Worm (Caenorhabditis elegans): ENCODE results near the gene F58D12.1.
"Not testable (repeated sequence)": the region's sequence is repeated elsewhere in the genome, so short reads cannot be mapped to it uniquely, and the experiment has no call there.

The F58D12.1 gene

DNA sequence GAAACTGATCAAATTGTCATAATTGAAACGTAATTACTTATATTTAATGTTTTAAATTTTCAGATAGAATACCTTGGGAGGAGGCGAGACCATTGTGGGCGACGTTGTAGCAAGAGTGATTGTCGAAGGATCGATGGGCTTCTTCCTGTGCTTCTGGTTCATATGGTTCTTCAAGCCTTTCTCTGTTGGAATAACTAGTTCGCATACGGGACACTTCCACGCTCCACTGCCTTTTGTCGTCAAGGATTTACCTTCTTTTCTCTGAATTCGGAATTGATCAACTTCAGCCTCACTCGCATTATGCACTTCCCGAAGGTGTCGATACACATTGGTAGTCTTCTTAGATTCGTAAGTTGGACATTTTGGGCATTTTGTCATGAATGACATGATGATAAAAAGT lies at the start of gene F58D12.1:
TSS of gene F58D12.1 (plus strand) at position 301 of the 400 bp plus-strand sequence.
- not testable (repeated sequence) for TF ChIP-seq W03F9.2, dao-5, him-1 (tag; optimal IDR thresholded peaks at IDR 0.05)

DNA sequence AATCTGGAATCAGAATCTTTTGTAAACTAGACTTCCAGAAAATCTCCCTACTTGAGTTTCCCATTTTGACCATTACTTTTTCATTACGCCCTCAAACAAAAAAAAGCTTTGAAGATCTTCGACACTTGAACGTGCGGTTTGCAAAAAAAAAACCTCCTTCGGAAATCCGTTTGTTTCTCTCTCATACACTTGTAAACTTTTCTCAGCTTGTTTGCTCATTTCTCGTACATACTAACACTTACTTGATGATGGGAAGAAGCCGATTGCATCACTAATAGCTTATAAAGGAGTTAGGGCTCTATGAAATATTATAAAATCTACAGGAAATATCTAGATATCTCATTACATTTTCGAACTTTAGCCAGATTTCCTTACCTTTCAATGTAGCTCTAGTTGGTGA lies 47.4 kb upstream of the F58D12.1 start:
- TF ChIP-seq dao-5 (tag; optimal IDR thresholded peaks at IDR 0.05) = no peak
- no peak for TF ChIP-seq W03F9.2 (tag; optimal IDR thresholded peaks at IDR 0.05)
- no peak for TF ChIP-seq him-1 (tag; optimal IDR thresholded peaks at IDR 0.05)

DNA sequence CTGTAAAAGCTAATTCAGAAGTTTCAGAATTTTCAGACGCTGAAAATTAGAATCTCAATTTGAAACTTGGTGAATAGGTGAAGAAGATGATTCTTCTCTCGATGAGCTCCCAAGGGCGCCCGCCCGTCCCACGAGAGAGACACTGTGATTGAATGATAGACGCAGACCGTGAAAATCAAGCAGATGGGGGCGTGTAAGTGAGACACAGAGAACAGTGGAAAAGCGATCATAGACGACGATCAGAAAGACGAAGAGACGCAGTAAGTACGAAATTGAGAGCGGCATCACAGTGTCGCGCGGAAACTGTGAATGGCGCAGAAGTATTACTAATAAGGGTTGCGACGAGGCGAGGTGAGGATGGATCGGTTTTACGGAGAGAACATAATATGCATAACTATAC lies 47.0 kb upstream of the F58D12.1 start:
- no peak for TF ChIP-seq him-1 (tag; optimal IDR thresholded peaks at IDR 0.05)
- no peak for TF ChIP-seq W03F9.2 (tag; optimal IDR thresholded peaks at IDR 0.05)
- no peak for TF ChIP-seq dao-5 (tag; optimal IDR thresholded peaks at IDR 0.05)

DNA sequence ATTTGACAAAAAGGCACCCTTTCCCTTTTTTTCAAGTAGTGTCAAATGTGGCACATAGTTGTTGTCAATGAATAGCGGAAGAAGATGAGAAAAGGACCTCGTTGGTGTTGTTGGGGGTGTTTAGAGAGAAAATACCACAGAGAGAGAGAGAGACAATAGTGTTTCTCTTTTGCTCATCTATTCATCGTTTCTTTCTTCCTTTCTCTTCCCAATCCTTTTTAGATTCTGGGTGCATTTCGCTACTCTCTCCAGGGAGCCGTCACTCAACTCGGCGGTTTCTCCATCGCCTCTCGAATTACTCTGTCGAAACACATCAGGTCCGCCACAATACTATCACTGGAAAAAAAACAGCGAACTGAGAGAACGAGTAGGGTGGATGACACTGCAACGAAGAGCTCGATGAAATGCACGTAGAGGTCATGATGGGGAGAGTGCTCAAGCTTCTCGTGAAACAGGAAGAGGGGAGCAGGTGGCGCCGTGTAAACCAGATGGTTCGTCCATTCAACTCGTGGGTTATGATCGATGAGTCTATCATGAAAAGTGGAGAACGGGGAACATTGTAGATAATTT lies 45.7 kb upstream of the F58D12.1 start:
- no peak for TF ChIP-seq W03F9.2 (tag; optimal IDR thresholded peaks at IDR 0.05)
- TF ChIP-seq him-1 (tag; optimal IDR thresholded peaks at IDR 0.05) = no peak
- no peak for TF ChIP-seq dao-5 (tag; optimal IDR thresholded peaks at IDR 0.05)

DNA sequence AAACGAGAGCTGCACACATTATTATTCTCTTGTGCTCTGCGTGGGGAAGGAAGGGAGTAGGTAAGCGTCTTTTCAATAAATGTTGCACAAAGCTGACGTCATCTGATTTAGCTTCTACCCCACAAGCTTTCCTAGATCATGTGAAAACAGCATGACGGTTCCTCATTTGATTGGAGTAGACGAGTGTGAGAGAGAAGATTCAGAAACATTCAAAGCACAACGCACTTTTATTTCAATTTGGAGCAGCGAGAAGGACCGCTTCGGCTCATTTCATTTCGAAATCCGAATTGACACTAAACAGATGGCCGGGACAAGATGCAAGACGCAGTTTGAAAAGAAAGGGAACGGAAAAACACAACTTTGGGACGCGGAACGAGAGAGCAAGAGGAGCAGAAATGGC lies 45.0 kb upstream of the F58D12.1 start:
- TF ChIP-seq him-1 (tag; optimal IDR thresholded peaks at IDR 0.05) (no peak), dao-5 (tag; optimal IDR thresholded peaks at IDR 0.05) (no peak), W03F9.2 (tag; optimal IDR thresholded peaks at IDR 0.05) (no peak)

DNA sequence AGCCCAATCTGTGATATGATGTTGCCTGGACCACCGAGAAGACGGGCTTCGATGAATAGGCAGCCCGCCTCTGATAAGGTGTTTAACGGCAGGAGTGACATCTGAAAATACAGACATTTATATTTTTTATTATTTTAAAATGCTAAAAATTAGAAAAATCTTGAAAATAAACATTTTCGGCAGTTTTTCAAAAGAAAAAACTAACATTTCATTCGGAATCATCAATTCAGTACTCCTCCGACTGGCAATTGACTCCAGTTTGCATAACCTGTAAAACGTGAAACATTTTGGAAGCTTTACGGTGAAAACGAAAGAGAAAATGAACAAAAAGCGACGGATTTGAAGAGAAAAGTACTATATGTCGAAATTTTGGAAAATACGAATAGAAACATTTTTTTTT lies 43.6 kb upstream of the F58D12.1 start, which contains the start of gene ric-7:
TSS of gene ric-7 (minus strand) at position 101 of the 400 bp plus-strand sequence.
- TF ChIP-seq dao-5 (tag; optimal IDR thresholded peaks at IDR 0.05) (no peak), W03F9.2 (tag; optimal IDR thresholded peaks at IDR 0.05) (no peak), him-1 (tag; optimal IDR thresholded peaks at IDR 0.05) (no peak)

DNA sequence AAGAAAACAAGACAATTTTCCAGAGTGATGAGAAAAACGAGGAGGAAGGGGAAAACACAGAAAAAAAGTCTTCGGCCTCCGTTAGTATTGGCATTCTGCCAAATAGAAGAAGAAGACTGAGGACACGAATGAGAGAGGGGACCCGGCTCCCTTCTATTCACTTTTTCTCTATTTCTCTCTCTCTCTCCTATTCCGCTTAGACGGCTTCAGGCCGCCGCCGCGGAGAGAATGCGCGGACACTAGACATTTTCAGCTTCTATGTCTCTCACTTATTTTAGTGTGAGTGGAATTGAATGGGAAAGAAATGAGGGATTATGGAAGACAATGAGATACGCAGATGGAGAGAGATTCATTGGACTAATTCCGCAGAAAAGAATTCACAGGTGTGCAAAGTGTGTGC lies 42.6 kb upstream of the F58D12.1 start:
- TF ChIP-seq dao-5 (tag; optimal IDR thresholded peaks at IDR 0.05) (no peak), W03F9.2 (tag; optimal IDR thresholded peaks at IDR 0.05) (no peak), him-1 (tag; optimal IDR thresholded peaks at IDR 0.05) (peak; percentile 50)

DNA sequence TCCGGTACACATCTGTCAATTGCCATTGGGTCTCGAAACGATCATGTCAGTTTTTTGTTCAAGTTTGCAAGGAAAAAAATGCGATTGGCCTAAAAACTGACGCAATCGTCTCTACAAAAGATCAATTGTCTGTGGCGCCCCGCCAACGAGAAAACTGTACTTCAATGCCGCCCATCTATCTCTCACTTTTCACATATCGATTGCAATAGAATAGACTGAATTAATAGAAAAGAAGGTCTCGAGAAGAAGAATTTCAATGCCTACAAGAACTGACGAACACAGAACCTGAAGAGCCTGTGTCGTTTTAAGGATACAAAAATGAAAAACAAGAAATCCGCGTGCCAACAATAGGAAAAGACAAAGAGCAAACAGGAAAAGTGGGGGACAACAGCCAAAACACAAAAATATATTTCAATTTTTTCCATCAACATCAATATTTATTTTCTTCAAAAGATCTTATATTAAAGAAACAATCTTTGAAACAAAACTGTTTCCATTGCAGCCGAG lies 41.0 kb upstream of the F58D12.1 start:
- no peak for TF ChIP-seq dao-5 (tag; optimal IDR thresholded peaks at IDR 0.05)
- TF ChIP-seq him-1 (tag; optimal IDR thresholded peaks at IDR 0.05) = no peak
- no peak for TF ChIP-seq W03F9.2 (tag; optimal IDR thresholded peaks at IDR 0.05)

DNA sequence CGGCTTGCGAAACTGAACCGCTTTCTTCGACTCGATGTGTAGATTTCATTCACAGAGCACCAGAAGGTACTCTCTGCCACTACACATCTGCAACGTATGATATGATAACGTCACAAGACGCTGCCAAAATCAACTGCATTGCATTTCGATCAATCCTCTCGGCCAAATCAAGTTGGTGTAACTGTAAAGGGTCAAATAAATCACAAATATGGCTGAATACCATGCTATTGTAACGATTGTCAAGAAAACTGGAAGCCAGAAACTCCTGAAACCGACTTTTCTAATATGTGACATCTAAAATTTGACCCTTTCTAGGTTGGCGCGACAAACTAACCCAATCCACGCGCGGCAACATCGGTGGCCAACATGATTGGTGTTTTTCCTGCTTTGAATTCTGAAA lies 39.4 kb upstream of the F58D12.1 start:
- no peak for TF ChIP-seq dao-5 (tag; optimal IDR thresholded peaks at IDR 0.05)
- no peak for TF ChIP-seq him-1 (tag; optimal IDR thresholded peaks at IDR 0.05)
- no peak for TF ChIP-seq W03F9.2 (tag; optimal IDR thresholded peaks at IDR 0.05)

DNA sequence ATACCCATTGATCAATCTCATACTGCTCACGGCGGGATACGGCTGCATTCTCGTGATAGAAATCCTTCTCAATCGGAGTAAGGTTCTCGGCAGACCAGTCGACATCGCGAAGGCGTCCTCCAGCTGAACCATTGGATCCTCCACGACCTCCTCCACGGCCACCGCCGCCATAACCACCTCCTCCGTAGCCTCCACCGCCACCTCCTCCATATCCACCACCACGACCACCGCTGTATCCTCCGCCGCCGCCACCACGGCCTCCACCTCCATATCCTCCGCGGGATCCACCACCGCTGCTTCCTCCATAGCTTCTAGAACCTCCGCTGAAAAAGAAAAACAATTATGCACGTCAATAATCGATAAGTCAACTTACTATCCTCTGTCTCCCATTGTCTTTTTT lies 37.9 kb upstream of the F58D12.1 start:
- no peak for TF ChIP-seq dao-5 (tag; optimal IDR thresholded peaks at IDR 0.05)
- TF ChIP-seq him-1 (tag; optimal IDR thresholded peaks at IDR 0.05) = no peak
- no peak for TF ChIP-seq W03F9.2 (tag; optimal IDR thresholded peaks at IDR 0.05)

DNA sequence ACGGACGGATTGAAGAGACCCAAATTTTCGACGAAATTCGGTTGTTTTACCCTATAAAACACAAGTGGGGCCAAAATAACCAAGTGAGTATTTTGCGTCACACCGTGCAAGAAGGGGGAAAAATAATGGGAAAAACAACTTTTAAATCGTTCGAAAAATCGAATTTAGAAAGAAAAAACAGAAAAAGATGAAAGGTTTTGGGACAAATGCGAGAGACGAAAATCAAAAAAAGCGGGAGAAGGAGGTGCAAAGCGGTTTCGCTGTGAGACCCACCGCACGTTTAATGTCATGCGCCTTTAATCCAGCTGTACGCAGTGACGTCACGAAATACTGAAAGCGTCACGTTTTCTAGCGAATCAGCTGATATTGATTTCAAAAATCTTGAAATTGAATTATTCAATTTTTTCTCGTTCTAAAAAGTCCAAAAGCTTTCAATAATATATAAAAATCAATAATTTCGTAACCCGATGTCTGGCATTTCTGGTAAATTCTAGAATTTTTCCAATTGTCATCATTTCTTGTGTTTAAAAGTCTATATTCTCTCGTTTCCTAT lies 37.3 kb upstream of the F58D12.1 start, which contains the start of the genes ddx-17 and aip-1:
TSS of gene ddx-17 (minus strand) at position 51 of the 553 bp plus-strand sequence.
TSS of gene aip-1 (plus strand) at position 332 of the 553 bp plus-strand sequence.
- TF ChIP-seq dao-5 (tag; optimal IDR thresholded peaks at IDR 0.05) (no peak), W03F9.2 (tag; optimal IDR thresholded peaks at IDR 0.05) (peak; percentile 77), him-1 (tag; optimal IDR thresholded peaks at IDR 0.05) (peak; percentile 68)

DNA sequence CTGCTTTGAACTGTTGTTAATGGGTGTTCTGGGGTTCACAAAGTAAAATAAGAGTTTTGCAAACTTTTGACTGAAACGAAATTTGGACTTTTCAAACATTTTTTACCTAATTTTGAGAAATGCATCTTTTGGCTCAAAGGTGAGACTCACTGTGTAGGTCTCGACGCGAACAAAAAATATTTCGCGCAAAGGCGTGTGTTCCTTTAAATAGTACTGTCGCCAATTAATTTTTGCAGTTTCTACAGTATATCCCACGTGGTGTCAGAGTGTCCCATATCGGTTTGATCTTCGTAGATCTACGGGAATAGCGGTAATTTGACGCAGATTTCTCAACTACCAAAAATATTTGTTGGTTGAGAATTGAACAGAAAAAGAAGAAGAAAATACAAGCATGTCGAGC lies 35.7 kb upstream of the F58D12.1 start:
- TF ChIP-seq W03F9.2 (tag; optimal IDR thresholded peaks at IDR 0.05) (no peak), dao-5 (tag; optimal IDR thresholded peaks at IDR 0.05) (no peak), him-1 (tag; optimal IDR thresholded peaks at IDR 0.05) (no peak)

DNA sequence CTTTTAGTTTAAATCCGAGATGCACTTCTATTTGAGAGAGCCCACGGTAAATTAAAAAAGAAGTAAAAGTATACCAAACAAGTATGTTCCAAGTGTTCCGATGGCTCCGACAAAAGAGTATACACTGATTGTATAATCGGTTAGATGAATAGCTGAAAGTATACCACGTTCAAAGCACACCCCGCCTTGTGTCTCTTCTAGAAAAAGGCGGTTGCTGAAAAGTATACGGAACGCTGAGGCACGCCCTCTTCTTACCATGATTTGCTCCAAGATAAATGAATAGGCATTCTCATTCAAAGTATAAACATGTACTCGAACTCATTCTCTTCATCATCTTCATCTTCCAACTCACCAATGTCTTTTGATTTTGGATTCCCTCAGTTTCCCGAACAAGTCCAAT lies 35.0 kb upstream of the F58D12.1 start, which contains the start of gene end-3:
TSS of gene end-3 (plus strand) at position 301 of the 400 bp plus-strand sequence.
- TF ChIP-seq W03F9.2 (tag; optimal IDR thresholded peaks at IDR 0.05) (no peak), dao-5 (tag; optimal IDR thresholded peaks at IDR 0.05) (no peak), him-1 (tag; optimal IDR thresholded peaks at IDR 0.05) (no peak)

DNA sequence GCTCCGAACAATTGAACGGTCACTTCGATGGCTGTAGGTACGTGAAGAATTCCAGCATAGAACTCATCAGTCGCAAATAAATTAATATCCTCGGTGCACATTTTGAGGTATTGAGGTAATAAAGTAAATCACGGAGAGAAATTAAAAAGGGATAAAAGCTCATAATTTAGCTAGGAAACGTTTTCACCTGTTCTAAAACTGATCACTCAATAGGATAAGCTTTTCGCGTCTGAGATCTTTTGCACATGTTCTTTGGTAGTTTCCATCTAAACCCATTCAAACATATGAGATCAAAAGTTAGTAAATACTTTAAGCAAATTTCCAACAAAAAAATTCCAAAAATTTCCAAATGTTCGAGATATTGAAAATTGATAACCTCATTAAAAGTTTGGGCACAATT lies 31.9 kb upstream of the F58D12.1 start, which contains the start of gene srh-308:
TSS of gene srh-308 (minus strand) at position 101 of the 400 bp plus-strand sequence.
- TF ChIP-seq him-1 (tag; optimal IDR thresholded peaks at IDR 0.05) (no peak), W03F9.2 (tag; optimal IDR thresholded peaks at IDR 0.05) (no peak), dao-5 (tag; optimal IDR thresholded peaks at IDR 0.05) (no peak)

Measured in whole organism, L4/young adult.